Fruit fly (Drosophila melanogaster): ENCODE data around the gene CG7896.
A peak's percentile ranks its signal among the peaks of the same experiment; 100 is the strongest.

CG7896 gene

dm6 chr3R:29981479-29981878, 1.7 kb upstream of the CG7896 start:
- TF ChIP-seq D1 (tag; optimal IDR thresholded peaks at IDR 0.05): no peak
- no peak for TF ChIP-seq fd96Ca (GFP tag; IDR thresholded peaks at IDR 0.05)
- no peak for TF ChIP-seq Snoo (tag; optimal IDR thresholded peaks at IDR 0.05)
- no peak for TF ChIP-seq gl (tag; optimal IDR thresholded peaks at IDR 0.05)
- TF ChIP-seq EcR (GFP tag; optimal IDR thresholded peaks at IDR 0.05): no peak
- TF ChIP-seq CG13204 (GFP tag; optimal IDR thresholded peaks at IDR 0.05): no peak
- TF ChIP-seq CG17806 (tag; optimal IDR thresholded peaks at IDR 0.05): peak; percentile 3
- TF ChIP-seq CG14655 (GFP tag; optimal IDR thresholded peaks at IDR 0.05): peak; percentile 40
- peak; percentile 14; the same call in 1 of the 2 replicates for TF ChIP-seq CG12605 (GFP tag; IDR thresholded peaks at IDR 0.05)
- TF ChIP-seq CG9948 (tag; optimal IDR thresholded peaks at IDR 0.05): no peak
- peak; percentile 15 for TF ChIP-seq CG8159 (tag; optimal IDR thresholded peaks at IDR 0.05)
- TF ChIP-seq rn (GFP tag; IDR thresholded peaks at IDR 0.05): no peak
- no peak for TF ChIP-seq Pif1A (GFP tag; optimal IDR thresholded peaks at IDR 0.05)
- TF ChIP-seq CG15710 (tag; optimal IDR thresholded peaks at IDR 0.05): no peak
- no peak for TF ChIP-seq CG34367 (tag; optimal IDR thresholded peaks at IDR 0.05)
- TF ChIP-seq CG4496 (GFP tag; IDR thresholded peaks at IDR 0.05): peak; percentile 72
- no peak for TF ChIP-seq CG10348 (GFP tag; IDR thresholded peaks at IDR 0.05)
- no peak for TF ChIP-seq Pif1B (GFP tag; optimal IDR thresholded peaks at IDR 0.05)
- peak; percentile 8; the same call in 1 of the 2 replicates for TF ChIP-seq CG32121 (GFP tag; IDR thresholded peaks at IDR 0.05)
- peak; percentile 23; the same call in 1 of the 2 replicates for TF ChIP-seq Ets98B (GFP tag; IDR thresholded peaks at IDR 0.05)
- TF ChIP-seq CG8301 (tag; optimal IDR thresholded peaks at IDR 0.05): peak; percentile 57

DNA sequence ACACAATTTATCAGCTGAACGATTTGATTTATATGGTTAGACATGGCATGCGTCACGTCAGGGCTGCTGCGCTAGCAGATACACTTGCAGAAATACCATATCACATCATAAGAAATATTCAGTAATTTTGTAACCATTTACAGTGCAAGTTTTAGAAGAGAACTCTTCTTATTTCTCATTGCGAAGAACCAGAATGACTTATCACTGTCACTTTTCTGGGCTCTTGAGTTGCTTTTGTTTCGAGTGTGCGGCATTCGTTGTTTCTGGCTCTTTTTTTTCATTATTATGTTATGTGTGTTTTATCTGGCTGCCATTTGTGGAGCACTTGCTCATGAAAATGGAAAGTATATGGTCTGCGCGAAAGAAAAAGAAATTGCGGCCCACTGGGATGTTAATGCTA, 1.2 kb upstream of the CG7896 start:
- no peak for TF ChIP-seq Snoo (tag; optimal IDR thresholded peaks at IDR 0.05)
- TF ChIP-seq gl (tag; optimal IDR thresholded peaks at IDR 0.05): no peak
- peak; percentile 25 for TF ChIP-seq CG17806 (tag; optimal IDR thresholded peaks at IDR 0.05)
- no peak for TF ChIP-seq EcR (GFP tag; optimal IDR thresholded peaks at IDR 0.05)
- TF ChIP-seq Pif1B (GFP tag; optimal IDR thresholded peaks at IDR 0.05): peak; percentile 8
- TF ChIP-seq CG8159 (tag; optimal IDR thresholded peaks at IDR 0.05): no peak
- peak; percentile 71 for TF ChIP-seq CG32121 (GFP tag; IDR thresholded peaks at IDR 0.05)
- peak; percentile 64 for TF ChIP-seq CG14655 (GFP tag; optimal IDR thresholded peaks at IDR 0.05)
- no peak for TF ChIP-seq CG10348 (GFP tag; IDR thresholded peaks at IDR 0.05)
- TF ChIP-seq CG13204 (GFP tag; optimal IDR thresholded peaks at IDR 0.05): no peak
- TF ChIP-seq Ets98B (GFP tag; IDR thresholded peaks at IDR 0.05): peak; percentile 76
- peak; percentile 83 for TF ChIP-seq fd96Ca (GFP tag; IDR thresholded peaks at IDR 0.05)
- peak; percentile 63 for TF ChIP-seq CG8301 (tag; optimal IDR thresholded peaks at IDR 0.05)
- no peak for TF ChIP-seq Pif1A (GFP tag; optimal IDR thresholded peaks at IDR 0.05)
- TF ChIP-seq CG15710 (tag; optimal IDR thresholded peaks at IDR 0.05): no peak
- TF ChIP-seq CG4496 (GFP tag; IDR thresholded peaks at IDR 0.05): peak; percentile 82
- peak; percentile 65 for TF ChIP-seq CG12605 (GFP tag; IDR thresholded peaks at IDR 0.05)
- TF ChIP-seq rn (GFP tag; IDR thresholded peaks at IDR 0.05): peak; percentile 62; the same call in 1 of the 2 replicates

dm6 chr3R:29983886-29984285, 660 bp downstream of the CG7896 start:
- TF ChIP-seq CG8159 (tag; optimal IDR thresholded peaks at IDR 0.05) (peak; percentile 15), CG17806 (tag; optimal IDR thresholded peaks at IDR 0.05) (no peak), CG4496 (GFP tag; IDR thresholded peaks at IDR 0.05) (no peak), Snoo (tag; optimal IDR thresholded peaks at IDR 0.05) (no peak), Ets98B (GFP tag; IDR thresholded peaks at IDR 0.05) (no peak)

dm6 chr3R:29985219-29985618, 2.0 kb downstream of the CG7896 start:
- TF ChIP-seq CG10348 (GFP tag; IDR thresholded peaks at IDR 0.05) (0 out of 2 replicates have a peak, but pooled peaks have one; percentile 10), CG15710 (tag; optimal IDR thresholded peaks at IDR 0.05) (no peak)

DNA sequence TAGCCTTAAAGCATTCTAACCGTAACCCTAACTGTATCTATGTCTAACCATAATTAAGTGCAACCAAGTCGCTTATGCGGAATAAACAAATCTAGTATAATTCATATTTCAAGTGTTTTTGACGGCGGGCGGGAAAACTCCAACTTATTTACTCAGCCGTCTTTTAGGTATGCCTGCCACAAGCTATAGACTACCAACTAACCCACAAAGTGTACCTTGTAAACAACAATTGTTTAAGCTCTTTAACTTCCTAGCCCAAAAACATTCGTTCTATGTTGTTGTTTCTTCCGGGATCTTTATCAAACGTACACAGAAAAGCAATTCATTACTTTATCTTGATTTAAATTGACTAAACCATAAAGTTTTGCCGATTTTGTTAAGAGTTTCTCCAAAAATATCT, 7.5 kb downstream of the CG7896 start:
- TF ChIP-seq Pif1B (GFP tag; optimal IDR thresholded peaks at IDR 0.05) (no peak), CG4496 (GFP tag; IDR thresholded peaks at IDR 0.05) (no peak), EcR (GFP tag; optimal IDR thresholded peaks at IDR 0.05) (no peak), CG14655 (GFP tag; optimal IDR thresholded peaks at IDR 0.05) (no peak), CG10348 (GFP tag; IDR thresholded peaks at IDR 0.05) (no peak), CG17806 (tag; optimal IDR thresholded peaks at IDR 0.05) (no peak), rn (GFP tag; IDR thresholded peaks at IDR 0.05) (no peak), Ets98B (GFP tag; IDR thresholded peaks at IDR 0.05) (no peak), CG34367 (tag; optimal IDR thresholded peaks at IDR 0.05) (no peak), CG13204 (GFP tag; optimal IDR thresholded peaks at IDR 0.05) (no peak), CG8159 (tag; optimal IDR thresholded peaks at IDR 0.05) (no peak), D1 (tag; optimal IDR thresholded peaks at IDR 0.05) (no peak), Pif1A (GFP tag; optimal IDR thresholded peaks at IDR 0.05) (no peak), CG8301 (tag; optimal IDR thresholded peaks at IDR 0.05) (no peak), fd96Ca (GFP tag; IDR thresholded peaks at IDR 0.05) (no peak), gl (tag; optimal IDR thresholded peaks at IDR 0.05) (no peak)

DNA sequence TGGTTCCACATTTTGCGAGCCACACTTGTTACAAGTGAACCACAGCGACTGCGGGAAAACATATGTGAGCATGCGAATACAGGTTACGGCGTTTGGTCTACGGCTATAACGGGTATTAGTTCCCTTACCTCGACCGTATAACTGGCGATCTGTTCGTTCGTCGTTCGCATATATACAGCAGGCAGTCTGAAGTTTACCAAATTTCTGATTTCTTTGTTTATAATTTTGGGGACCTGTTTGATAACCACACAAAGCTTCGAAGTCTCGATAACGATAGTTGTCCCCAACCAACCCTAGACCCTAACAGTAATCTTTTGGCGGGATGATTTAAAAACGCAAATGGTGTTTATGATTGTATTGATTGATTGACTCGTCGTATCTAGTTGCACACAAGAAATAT, 9.9 kb downstream of the CG7896 start, which contains the start of gene Acph-1:
Gene Acph-1, minus strand, starts transcription at position 278 of the 400 bp plus-strand sequence.
- TF ChIP-seq Pif1B (GFP tag; optimal IDR thresholded peaks at IDR 0.05) (no peak), CG32121 (GFP tag; IDR thresholded peaks at IDR 0.05) (no peak), CG4496 (GFP tag; IDR thresholded peaks at IDR 0.05) (no peak), CG17806 (tag; optimal IDR thresholded peaks at IDR 0.05) (no peak), CG9948 (tag; optimal IDR thresholded peaks at IDR 0.05) (no peak), CG10348 (GFP tag; IDR thresholded peaks at IDR 0.05) (no peak), Pif1A (GFP tag; optimal IDR thresholded peaks at IDR 0.05) (no peak), CG8159 (tag; optimal IDR thresholded peaks at IDR 0.05) (no peak), CG15710 (tag; optimal IDR thresholded peaks at IDR 0.05) (no peak), Ets98B (GFP tag; IDR thresholded peaks at IDR 0.05) (no peak)

All from whole organism, pupa.